Fruit fly (Drosophila melanogaster) whole organism, embryonic: ENCODE data around the gene Ir31a.
A peak's percentile ranks its signal among the peaks of the same experiment; 100 is the strongest.

Experiments
- Abd-B ChIP-seq: fragments of 200-800 bp; sonication (Bioruptor generic); optimal IDR thresholded peaks from 2 replicates; lab custom pipeline; 2018; ENCODE audit warnings: missing biosample characterization, mild to moderate bottlenecking, missing genetic modification characterization, moderate library complexity
- Ada2b ChIP-seq: fragments of 200-800 bp; sonication (Bioruptor generic); IDR thresholded peaks from 2 replicates; pipeline ENCODE4 v1.3.6; 2022; ENCODE audit warnings: missing biosample characterization, missing genetic modification characterization
- BEAF-32 ChIP-seq: fragments of 200-800 bp; sonication (Bioruptor generic); optimal IDR thresholded peaks from 3 replicates; lab custom pipeline; 2017; ENCODE audit warnings: missing biosample characterization, missing genetic modification characterization, mild to moderate bottlenecking, moderate library complexity, missing genetic modification reagents
- Blimp-1 ChIP-seq: fragments of 200-800 bp; sonication (Bioruptor generic); optimal IDR thresholded peaks from 3 replicates; lab custom pipeline; 2018; ENCODE audit warnings: missing biosample characterization, missing genetic modification characterization, mild to moderate bottlenecking, moderate library complexity, missing genetic modification reagents
- CG12236 ChIP-seq: fragments of 200-800 bp; sonication (Bioruptor generic); optimal IDR thresholded peaks from 2 replicates; lab custom pipeline; 2016; ENCODE audit warnings: missing biosample characterization, missing genetic modification characterization
- CG12659 ChIP-seq: fragments of 200-800 bp; sonication (Bioruptor generic); optimal IDR thresholded peaks from 3 replicates; lab custom pipeline; 2017; ENCODE audit warnings: mild to moderate bottlenecking, missing biosample characterization, missing genetic modification reagents, missing genetic modification characterization
- CG13775 ChIP-seq: fragments of 200-800 bp; sonication (Bioruptor generic); optimal IDR thresholded peaks from 3 replicates; lab custom pipeline; 2017; ENCODE audit warnings: missing biosample characterization, mild to moderate bottlenecking, missing genetic modification characterization
- CG14710 ChIP-seq: fragments of 200-800 bp; sonication (Bioruptor generic); optimal IDR thresholded peaks from 3 replicates; lab custom pipeline; 2019; ENCODE audit warnings: missing biosample characterization, mild to moderate bottlenecking, missing genetic modification characterization, moderate library complexity
- CG15073 ChIP-seq: fragments of 200-800 bp; sonication (Bioruptor generic); optimal IDR thresholded peaks from 2 replicates; lab custom pipeline; 2016; ENCODE audit warnings: missing biosample characterization, missing genetic modification characterization
- CG15696 ChIP-seq: fragments of 200-800 bp; sonication (Bioruptor generic); optimal IDR thresholded peaks from 2 replicates; lab custom pipeline; 2019; ENCODE audit warnings: missing biosample characterization, mild to moderate bottlenecking, missing genetic modification characterization, moderate library complexity
- CG16863 ChIP-seq: fragments of 200-800 bp; sonication (Bioruptor generic); optimal IDR thresholded peaks from 3 replicates; lab custom pipeline; 2016; ENCODE audit warnings: missing biosample characterization, missing genetic modification characterization
- CG17359 ChIP-seq: fragments of 200-800 bp; sonication (Bioruptor generic); optimal IDR thresholded peaks from 3 replicates; lab custom pipeline; 2018; ENCODE audit warnings: missing biosample characterization, mild to moderate bottlenecking, missing genetic modification characterization, moderate library complexity
- CG17568 ChIP-seq: fragments of 200-800 bp; sonication (Bioruptor generic); optimal IDR thresholded peaks from 2 replicates; lab custom pipeline; 2018; ENCODE audit warnings: missing biosample characterization, mild to moderate bottlenecking, missing genetic modification characterization, moderate library complexity
- CG18599 ChIP-seq: fragments of 200-800 bp; sonication (Bioruptor generic); optimal IDR thresholded peaks from 3 replicates; lab custom pipeline; 2017; ENCODE audit warnings: missing biosample characterization, missing genetic modification characterization, mild to moderate bottlenecking, moderate library complexity, missing genetic modification reagents
- CG2129 ChIP-seq: fragments of 200-800 bp; sonication (Bioruptor generic); IDR thresholded peaks from 2 replicates; pipeline ENCODE4 v1.3.6; 2022; ENCODE audit warnings: missing biosample characterization, missing genetic modification characterization; ENCODE audit not compliant: partially characterized antibody
- CG2889 ChIP-seq: fragments of 200-800 bp; sonication (Bioruptor generic); IDR thresholded peaks from 3 replicates; pipeline ENCODE4 v1.3.6; 2022; ENCODE audit warnings: missing biosample characterization, missing genetic modification characterization
- CG30020 ChIP-seq: fragments of 200-800 bp; optimal IDR thresholded peaks from 2 replicates; lab custom pipeline; 2019; ENCODE audit warnings: missing biosample characterization, mild to moderate bottlenecking, missing genetic modification characterization, moderate library complexity
- CG31224 ChIP-seq: fragments of 200-800 bp; sonication (Bioruptor generic); IDR thresholded peaks from 2 replicates; pipeline ENCODE4 v1.3.6; 2022; ENCODE audit warnings: missing biosample characterization, missing genetic modification characterization
- CG34224 ChIP-seq: fragments of 200-800 bp; sonication (Bioruptor generic); IDR thresholded peaks from 3 replicates; pipeline ENCODE4 v1.3.6; 2022; ENCODE audit warnings: missing biosample characterization, missing genetic modification characterization; ENCODE audit not compliant: partially characterized antibody
- CG34422 ChIP-seq: fragments of 200-800 bp; sonication (Bioruptor generic); IDR thresholded peaks from 3 replicates; pipeline ENCODE4 v1.3.6; 2022; ENCODE audit warnings: missing biosample characterization, missing genetic modification characterization
- CG6654 ChIP-seq: fragments of 200-800 bp; sonication (Bioruptor generic); optimal IDR thresholded peaks from 2 replicates; lab custom pipeline; 2017; ENCODE audit warnings: missing biosample characterization, mild to moderate bottlenecking, missing genetic modification characterization
- CG6683 ChIP-seq: fragments of 200-800 bp; sonication (Bioruptor generic); optimal IDR thresholded peaks from 2 replicates; lab custom pipeline; 2017; ENCODE audit warnings: missing biosample characterization, mild to moderate bottlenecking, missing genetic modification characterization, missing genetic modification reagents
- CG7963 ChIP-seq: fragments of 200-800 bp; sonication (Bioruptor generic); IDR thresholded peaks from 3 replicates; pipeline ENCODE4 v1.3.6; 2022; ENCODE audit warnings: missing biosample characterization, missing genetic modification characterization; ENCODE audit not compliant: partially characterized antibody
- CG8089 ChIP-seq: fragments of 200-800 bp; sonication (Bioruptor generic); optimal IDR thresholded peaks from 3 replicates; lab custom pipeline; 2016; ENCODE audit warnings: missing biosample characterization, missing genetic modification characterization
- Deaf1 ChIP-seq: fragments of 200-800 bp; optimal IDR thresholded peaks from 3 replicates; lab custom pipeline; 2019; ENCODE audit warnings: missing biosample characterization, mild to moderate bottlenecking, missing genetic modification characterization, moderate library complexity
- Dip2 ChIP-seq: fragments of 200-800 bp; sonication (Bioruptor generic); IDR thresholded peaks from 2 replicates; pipeline ENCODE4 v1.3.6; 2022; ENCODE audit warnings: missing biosample characterization, missing genetic modification characterization
- ERR ChIP-seq: fragments of 200-800 bp; sonication (Bioruptor generic); optimal IDR thresholded peaks from 2 replicates; lab custom pipeline; 2016; ENCODE audit warnings: missing biosample characterization, missing genetic modification characterization
- Ets97D ChIP-seq: fragments of 200-800 bp; sonication (Bioruptor generic); optimal IDR thresholded peaks from 3 replicates; lab custom pipeline; 2016; ENCODE audit warnings: missing biosample characterization, missing genetic modification characterization
- HmgZ ChIP-seq: fragments of 200-800 bp; sonication (Bioruptor generic); optimal IDR thresholded peaks from 2 replicates; lab custom pipeline; 2018; ENCODE audit warnings: missing biosample characterization, mild to moderate bottlenecking, missing genetic modification characterization
- Mad ChIP-seq: fragments of 200-800 bp; sonication (Bioruptor generic); optimal IDR thresholded peaks from 2 replicates; lab custom pipeline; 2016; ENCODE audit warnings: missing biosample characterization, missing genetic modification characterization
- Meics ChIP-seq: fragments of 200-800 bp; sonication (Bioruptor generic); optimal IDR thresholded peaks from 2 replicates; lab custom pipeline; 2017; ENCODE audit warnings: missing biosample characterization, mild to moderate bottlenecking, missing genetic modification characterization
- Myb ChIP-seq: fragments of 200-800 bp; sonication (Bioruptor generic); optimal IDR thresholded peaks from 2 replicates; lab custom pipeline; 2016; ENCODE audit warnings: missing biosample characterization, missing genetic modification characterization
- Sry-δ ChIP-seq: fragments of 200-800 bp; sonication (Bioruptor generic); optimal IDR thresholded peaks from 2 replicates; lab custom pipeline; 2016; ENCODE audit warnings: missing biosample characterization, missing genetic modification characterization
- ash1 ChIP-seq: fragments of 200-800 bp; sonication (Bioruptor generic); optimal IDR thresholded peaks from 2 replicates; lab custom pipeline; 2018; ENCODE audit warnings: missing biosample characterization, mild to moderate bottlenecking, missing genetic modification characterization
- bsh ChIP-seq, 2 experiments: fragments of 200-800 bp; sonication (Bioruptor generic); optimal IDR thresholded peaks; 2 replicates each; lab custom pipeline; 2017 to 2018; ENCODE audit warnings: mild to moderate bottlenecking in 2 of 2, missing biosample characterization in 2 of 2, missing genetic modification characterization in 2 of 2, moderate library complexity in 1 of 2
- caup ChIP-seq: fragments of 200-800 bp; sonication (Bioruptor generic); optimal IDR thresholded peaks from 3 replicates; lab custom pipeline; 2017; ENCODE audit warnings: missing biosample characterization, mild to moderate bottlenecking, missing genetic modification characterization, moderate library complexity; ENCODE audit not compliant: severe bottlenecking
- emc ChIP-seq: fragments of 200-800 bp; sonication (Bioruptor generic); optimal IDR thresholded peaks from 2 replicates; lab custom pipeline; 2016; ENCODE audit warnings: missing biosample characterization, missing genetic modification characterization
- en ChIP-seq: fragments of 200-800 bp; sonication (Bioruptor generic); optimal IDR thresholded peaks from 2 replicates; lab custom pipeline; 2016; ENCODE audit warnings: missing biosample characterization, missing genetic modification characterization
- fd3F ChIP-seq: fragments of 200-800 bp; sonication (Bioruptor generic); optimal IDR thresholded peaks from 2 replicates; lab custom pipeline; 2018; ENCODE audit warnings: missing biosample characterization, mild to moderate bottlenecking, missing genetic modification characterization, moderate library complexity
- maf-S ChIP-seq: fragments of 200-800 bp; sonication (Bioruptor generic); optimal IDR thresholded peaks from 2 replicates; lab custom pipeline; 2016; ENCODE audit warnings: missing biosample characterization, missing genetic modification characterization
- p53 ChIP-seq: fragments of 200-800 bp; sonication (Bioruptor generic); optimal IDR thresholded peaks from 2 replicates; lab custom pipeline; 2016; ENCODE audit warnings: missing biosample characterization, missing genetic modification characterization
- peb ChIP-seq: fragments of 200-800 bp; sonication (Bioruptor generic); IDR thresholded peaks from 2 replicates; pipeline ENCODE4 v1.3.6; 2022; ENCODE audit warnings: missing biosample characterization, missing genetic modification characterization
- pita ChIP-seq: fragments of 200-800 bp; sonication (Bioruptor generic); optimal IDR thresholded peaks from 2 replicates; lab custom pipeline; 2017; ENCODE audit warnings: missing biosample characterization, mild to moderate bottlenecking, missing genetic modification characterization
- pros ChIP-seq: fragments of 200-800 bp; sonication (Bioruptor generic); optimal IDR thresholded peaks from 3 replicates; lab custom pipeline; 2019; ENCODE audit warnings: missing biosample characterization, mild to moderate bottlenecking, missing genetic modification characterization, moderate library complexity
- repo ChIP-seq: fragments of 200-800 bp; sonication (Bioruptor generic); optimal IDR thresholded peaks from 2 replicates; lab custom pipeline; 2016; ENCODE audit warnings: missing biosample characterization, missing genetic modification characterization
- sens-2 ChIP-seq: fragments of 200-800 bp; sonication (Bioruptor generic); IDR thresholded peaks from 2 replicates; pipeline ENCODE4 v1.3.6; 2022; ENCODE audit warnings: missing biosample characterization, missing genetic modification characterization
- sima ChIP-seq: fragments of 200-800 bp; sonication (Bioruptor generic); optimal IDR thresholded peaks from 2 replicates; lab custom pipeline; 2016; ENCODE audit warnings: missing biosample characterization, missing genetic modification characterization
- sna ChIP-seq: fragments of 200-800 bp; sonication (Bioruptor generic); IDR thresholded peaks from 2 replicates; pipeline ENCODE4 v1.3.6; 2022; ENCODE audit warnings: missing biosample characterization, missing genetic modification characterization; ENCODE audit not compliant: partially characterized antibody
- tin ChIP-seq: fragments of 200-800 bp; sonication (Bioruptor generic); optimal IDR thresholded peaks from 3 replicates; lab custom pipeline; 2016; ENCODE audit warnings: missing biosample characterization, missing genetic modification characterization
- toy ChIP-seq: fragments of 200-800 bp; sonication (Bioruptor generic); IDR thresholded peaks from 2 replicates; pipeline ENCODE4 v1.3.6; 2022; ENCODE audit warnings: missing biosample characterization, missing genetic modification characterization
- z ChIP-seq: fragments of 200-800 bp; sonication (Bioruptor generic); IDR thresholded peaks from 3 replicates; pipeline ENCODE4 v1.3.6; 2022; ENCODE audit warnings: missing biosample characterization, missing genetic modification characterization

The Ir31a gene

dm6 chr2L:10437317-10437716 is 32.0 kb downstream of the Ir31a start, which contains the start of gene STUB1:
Gene STUB1 (plus strand): TSS chr2L:10437548.
- TF ChIP-seq CG30020 (peak; percentile 62), CG18599 (GFP tag; lab: Kevin White, UChicago) (no peak), tin (GFP tag; lab: Kevin White, UChicago) (no peak), CG13775 (GFP tag; lab: Kevin White, UChicago) (no peak), CG15073 (no peak), en (GFP tag; lab: Kevin White, UChicago) (no peak), sna (peak; percentile 96), Ets97D (GFP tag; lab: Kevin White, UChicago) (peak; percentile 42), Sry-δ (peak; percentile 89), CG31224 (GFP tag; lab: Robert Waterston, UW) (no peak), Dip2 (GFP tag; lab: Robert Waterston, UW) (no peak), ERR (GFP tag; lab: Kevin White, UChicago) (peak; percentile 19), z (GFP tag; lab: Robert Waterston, UW) (no peak), ash1 (GFP tag; lab: Kevin White, UChicago) (no peak), fd3F (GFP tag; lab: Kevin White, UChicago) (no peak), repo (GFP tag; lab: Kevin White, UChicago) (peak; percentile 8), p53 (GFP tag; lab: Kevin White, UChicago) (no peak), pros (GFP tag; lab: Kevin White, UChicago) (no peak), CG17359 (no peak), CG2889 (GFP tag; lab: Robert Waterston, UW) (no peak), Blimp-1 (GFP tag; lab: Kevin White, UChicago) (no peak), CG12659 (GFP tag; lab: Kevin White, UChicago) (peak; percentile 66), CG17568 (GFP tag; lab: Kevin White, UChicago) (no peak), CG7963 (GFP tag; lab: Robert Waterston, UW) (peak; percentile 99), Myb (GFP tag; lab: Kevin White, UChicago) (peak; percentile 81), HmgZ (tag; lab: Kevin White, UChicago) (peak; percentile 77), CG16863 (GFP tag; lab: Kevin White, UChicago) (no peak), Abd-B (no peak), pita (GFP tag; lab: Kevin White, UChicago) (no peak), BEAF-32 (GFP tag; lab: Kevin White, UChicago) (peak; percentile 94), CG15696 (tag; lab: Kevin White, UChicago) (no peak), CG12236 (no peak), sima (no peak), CG6654 (GFP tag; lab: Kevin White, UChicago) (no peak), sens-2 (GFP tag; lab: Robert Waterston, UW) (no peak), CG8089 (no peak), maf-S (GFP tag; lab: Kevin White, UChicago) (peak; percentile 11), Meics (GFP tag; lab: Kevin White, UChicago) (no peak), emc (GFP tag; lab: Kevin White, UChicago) (no peak), peb (GFP tag; lab: Robert Waterston, UW) (no peak), Mad (GFP tag; lab: Kevin White, UChicago) (no peak), CG14710 (no peak), toy (GFP tag; lab: Robert Waterston, UW) (no peak), caup (GFP tag; lab: Kevin White, UChicago) (no peak), CG6683 (GFP tag; lab: Kevin White, UChicago) (no peak), CG34422 (GFP tag; lab: Robert Waterston, UW) (no peak), bsh (GFP tag; optimal IDR thresholded peaks at IDR 0.05; lab: Kevin White, UChicago) (no peak), Ada2b (GFP tag; lab: Robert Waterston, UW) (no peak), CG34224 (peak; percentile 98), CG2129 (GFP tag; lab: Robert Waterston, UW) (peak; percentile 48), Deaf1 (tag; lab: Kevin White, UChicago) (no peak)
